Worm (Caenorhabditis elegans): ENCODE measurements around the gene sra-4.

- TF ChIP-seq flt-1 (GFP tag; IDR thresholded peaks at IDR 0.05): no peak
- no peak for TF ChIP-seq klf-2 (GFP tag; conservative IDR thresholded peaks at IDR 0.05)
- TF ChIP-seq ref-1 (GFP tag; conservative IDR thresholded peaks at IDR 0.05): no peak
Measured at ce11 chrII:9537429-9537828, 5.3 kb downstream of the sra-4 start, which contains the start of gene sra-8.

Data from whole organism, midembryonic.